Worm (Caenorhabditis elegans): ENCODE results near the gene C17H12.8.

DNA sequence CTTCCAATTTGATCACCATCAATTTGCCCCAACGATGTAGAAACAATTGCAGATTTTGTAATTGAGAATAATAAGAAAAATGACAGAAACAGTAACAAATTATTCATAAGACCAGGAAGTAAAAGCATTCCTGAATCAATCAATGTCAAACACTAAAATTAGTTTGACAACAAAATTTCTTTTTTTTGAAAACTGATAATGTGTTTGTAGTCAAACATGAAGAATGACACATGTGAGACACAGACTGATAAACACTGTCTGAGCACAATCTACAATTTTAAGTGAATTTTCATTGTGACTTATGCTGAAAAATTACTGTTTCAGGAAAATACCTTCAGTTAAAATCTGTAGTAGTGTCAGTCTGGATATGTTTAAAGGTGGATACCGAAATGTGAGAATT, 16.4 kb upstream of the C17H12.8 start, which contains the start of the genes cest-4 and C17H12.11:
- TF ChIP-seq ama-1 (optimal IDR thresholded peaks at IDR 0.05) (no peak), flt-1 (GFP tag; IDR thresholded peaks at IDR 0.05) (no peak), pes-1 (GFP tag; IDR thresholded peaks at IDR 0.05) (no peak), hmg-4 (GFP tag; optimal IDR thresholded peaks at IDR 0.05) (no peak), aly-1 (tag; optimal IDR thresholded peaks at IDR 0.05) (no peak), tra-4 (tag; optimal IDR thresholded peaks at IDR 0.05) (no peak), sea-1 (GFP tag; conservative IDR thresholded peaks at IDR 0.05) (no peak), scrt-1 (GFP tag; IDR thresholded peaks at IDR 0.05) (no peak), ceh-13 (GFP tag; optimal IDR thresholded peaks at IDR 0.05) (no peak)
